Fruit fly (Drosophila melanogaster): Measurements from ENCODE around the gene CG8173.

- TF ChIP-seq psq (optimal IDR thresholded peaks at IDR 0.05) (no peak), usp (GFP tag; optimal IDR thresholded peaks at IDR 0.05) (no peak), Dll (optimal IDR thresholded peaks at IDR 0.05) (no peak), CG8478 (optimal IDR thresholded peaks at IDR 0.05) (no peak)
Measured at dm6 chrX:17702738-17703570, 6.5 kb downstream of the CG8173 start, which contains the start of the genes CG8188 and par-6.

Data from whole organism.